Worm (Caenorhabditis elegans) whole organism, L1 larva: ENCODE measurements around the gene srx-82.

ENCODE experiments used
- ces-1 ChIP-seq: fragments of 150-350 bp; optimal IDR thresholded peaks from 2 replicates; lab custom pipeline; 2014; ENCODE audit warnings: missing biosample characterization, missing genetic modification reagents, missing genetic modification characterization
- efl-1 ChIP-seq, 4 experiments: fragments of 150-350 bp; optimal IDR thresholded peaks in 3 of 4; peaks in 1 of 4; 1 replicate in 1 of 4; 2 replicates in 3 of 4; lab custom pipeline; 2014; ENCODE audit warnings: missing biosample characterization in 2 of 4, missing genetic modification characterization in 2 of 4, missing genetic modification reagents in 2 of 4
- ets-5 ChIP-seq: fragments of 200-800 bp; sonication (Bioruptor generic); IDR thresholded peaks from 2 replicates; pipeline ENCODE4 v1.3.6; 2022; ENCODE audit warnings: missing genetic modification characterization, missing compliant biosample characterization
- nhr-237 ChIP-seq: fragments of 150-350 bp; optimal IDR thresholded peaks from 2 replicates; lab custom pipeline; 2014; ENCODE audit warnings: missing biosample characterization, missing genetic modification characterization
- nhr-47 ChIP-seq: sonication (generic microtip); optimal IDR thresholded peaks from 2 replicates; lab custom pipeline; 2016; ENCODE audit warnings: mild to moderate bottlenecking, missing genetic modification characterization, moderate library complexity, missing compliant biosample characterization
- nhr-76 ChIP-seq: sonication (generic microtip); optimal IDR thresholded peaks from 2 replicates; lab custom pipeline; 2017; ENCODE audit warnings: missing biosample characterization, missing genetic modification characterization
- pag-3 ChIP-seq: sonication (generic microtip); optimal IDR thresholded peaks from 2 replicates; lab custom pipeline; 2017; ENCODE audit warnings: missing genetic modification characterization, mild to moderate bottlenecking, missing compliant biosample characterization, antibody characterized with exemption, borderline replicate concordance; ENCODE audit not compliant: insufficient read depth
- pqm-1 ChIP-seq: sonication (generic microtip); optimal IDR thresholded peaks from 3 replicates; lab custom pipeline; 2017; ENCODE audit warnings: missing biosample characterization, missing genetic modification characterization
- tlp-1 ChIP-seq: fragments of 150-350 bp; optimal IDR thresholded peaks from 2 replicates; lab custom pipeline; 2014; ENCODE audit warnings: missing biosample characterization, missing genetic modification characterization
- ztf-11 ChIP-seq, 2 experiments: sonication (generic microtip); optimal IDR thresholded peaks; 2 replicates each; lab custom pipeline; 2016 to 2017; ENCODE audit warnings: missing genetic modification characterization in 2 of 2, missing biosample characterization in 1 of 2, missing compliant biosample characterization in 1 of 2

DNA sequence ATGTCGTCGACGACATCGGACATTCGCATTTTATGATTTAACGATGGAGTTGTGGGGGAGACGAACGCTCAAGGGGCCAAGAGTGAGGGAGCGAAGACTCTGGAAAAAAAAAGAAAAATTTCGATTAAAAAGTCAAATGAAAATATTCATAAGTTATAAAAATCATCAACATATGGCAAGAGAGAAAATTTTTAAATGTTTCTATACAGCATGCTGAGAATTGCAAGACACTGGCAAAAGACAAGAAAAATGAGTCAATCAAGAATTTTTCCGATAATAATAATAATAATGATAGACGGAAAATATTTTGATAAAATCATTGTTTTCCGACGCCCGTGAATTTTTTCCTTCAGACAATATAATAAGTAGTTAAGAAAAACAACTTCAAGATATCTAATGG, 47.7 kb downstream of the srx-82 start, which contains the start of gene sipa-1:
- TF ChIP-seq nhr-237 (no peak), pqm-1 (tag; lab: Kevin White, UChicago) (no peak), efl-1 (optimal IDR thresholded peaks at IDR 0.05; lab: Kevin White, UChicago) (no peak), efl-1 (GFP tag; optimal IDR thresholded peaks at IDR 0.05 in 1 of 2; lab: Kevin White, UChicago) (no peak), tlp-1 (tag; lab: Kevin White, UChicago) (no peak), nhr-47 (no peak), ets-5 (GFP tag; lab: Robert Waterston, UW) (no peak), ces-1 (GFP tag; lab: Kevin White, UChicago) (no peak), ztf-11 (tag; optimal IDR thresholded peaks at IDR 0.05; lab: Kevin White, UChicago) (no peak), nhr-76 (tag; lab: Kevin White, UChicago) (no peak), pag-3 (no peak)
